Fruit fly (Drosophila melanogaster) whole organism, adult: Measurements from ENCODE around the gene Gr33a.

ENCODE experiments used
- CG11617 ChIP-seq: fragments of 200-800 bp; sonication (Bioruptor generic); optimal IDR thresholded peaks from 2 replicates; lab custom pipeline; 2017; ENCODE audit warnings: mild to moderate bottlenecking, missing biosample characterization, missing genetic modification reagents, missing genetic modification characterization
- CG1620 ChIP-seq: fragments of 200-800 bp; sonication (Bioruptor generic); optimal IDR thresholded peaks from 2 replicates; lab custom pipeline; 2016; ENCODE audit warnings: missing biosample characterization, missing genetic modification characterization
- CG7101 ChIP-seq: fragments of 200-800 bp; sonication (Bioruptor generic); optimal IDR thresholded peaks from 2 replicates; lab custom pipeline; 2018; ENCODE audit warnings: missing biosample characterization, mild to moderate bottlenecking, missing genetic modification characterization, moderate library complexity
- Mnt ChIP-seq: fragments of 200-800 bp; sonication (Bioruptor generic); optimal IDR thresholded peaks from 2 replicates; lab custom pipeline; 2016; ENCODE audit warnings: missing biosample characterization, mild to moderate bottlenecking, missing genetic modification characterization
- bab1 ChIP-seq: fragments of 200-800 bp; sonication (Bioruptor generic); optimal IDR thresholded peaks from 3 replicates; lab custom pipeline; 2019; ENCODE audit warnings: missing biosample characterization, mild to moderate bottlenecking, missing genetic modification characterization, moderate library complexity
- cnc ChIP-seq, 2 experiments: fragments of >200 bp; optimal IDR thresholded peaks; 2 replicates each; lab custom pipeline; 2017
- kay ChIP-seq: fragments of 200-800 bp; sonication (Bioruptor generic); peaks from one replicate; lab custom pipeline; 2016; ENCODE audit warnings: missing biosample characterization, missing genetic modification characterization, borderline replicate concordance
- tj ChIP-seq: fragments of 200-800 bp; sonication (Bioruptor generic); optimal IDR thresholded peaks from 3 replicates; lab custom pipeline; 2017; ENCODE audit warnings: missing biosample characterization, mild to moderate bottlenecking, missing genetic modification characterization, moderate library complexity
- toe ChIP-seq: fragments of 200-800 bp; sonication (Bioruptor generic); optimal IDR thresholded peaks from 2 replicates; lab custom pipeline; 2016; ENCODE audit warnings: missing biosample characterization, missing genetic modification characterization

DNA sequence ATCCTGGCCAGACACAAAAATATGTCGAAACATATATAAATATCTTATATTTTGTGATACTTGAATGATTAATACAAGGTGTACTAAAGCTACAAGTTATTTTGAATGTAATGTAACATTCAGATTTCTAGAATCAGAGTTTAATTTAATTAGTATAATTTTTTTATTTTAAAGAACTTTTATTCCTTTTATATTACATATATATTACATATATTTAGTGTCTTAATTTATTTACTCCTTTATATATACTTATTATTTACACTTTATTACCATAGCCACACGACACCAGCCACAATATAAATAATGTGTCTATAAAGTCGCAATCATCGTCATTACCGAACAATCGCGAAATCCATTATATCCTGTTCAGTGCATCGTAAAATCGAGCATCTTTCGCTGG lies 46.3 kb upstream of the Gr33a start, which contains the start of gene Pex19:
- TF ChIP-seq CG1620 (GFP tag; lab: Kevin White, UChicago) (no peak), CG11617 (no peak), CG7101 (tag; lab: Kevin White, UChicago) (no peak), cnc (optimal IDR thresholded peaks at IDR 0.05; lab: Kevin White, UChicago) (no peak), tj (GFP tag; lab: Kevin White, UChicago) (no peak), toe (GFP tag; lab: Kevin White, UChicago) (no peak), bab1 (GFP tag; lab: Kevin White, UChicago) (no peak), kay (no peak), Mnt (GFP tag; lab: Kevin White, UChicago) (no peak)
